Worm (Caenorhabditis elegans) whole organism, mixed stage, embryonic: ENCODE measurements around the gene K05D4.9.

Source experiments
- M03D4.4 ChIP-seq: sonication (generic microtip); optimal IDR thresholded peaks from 2 replicates; lab custom pipeline; 2017; ENCODE audit warnings: mild to moderate bottlenecking, missing genetic modification characterization, missing compliant biosample characterization
- bed-3 ChIP-seq: fragments of 200-800 bp; sonication (Bioruptor generic); optimal IDR thresholded peaks from 3 replicates; lab custom pipeline; 2018; ENCODE audit warnings: mild to moderate bottlenecking, missing genetic modification characterization, moderate library complexity, missing compliant biosample characterization
- blmp-1 ChIP-seq: fragments of 150-350 bp; optimal IDR thresholded peaks from 2 replicates; lab custom pipeline; 2014; ENCODE audit warnings: missing biosample characterization, missing genetic modification characterization
- ceh-43 ChIP-seq: fragments of 200-800 bp; sonication (Bioruptor generic); optimal IDR thresholded peaks from 2 replicates; lab custom pipeline; 2018; ENCODE audit warnings: mild to moderate bottlenecking, missing genetic modification characterization, moderate library complexity, missing compliant biosample characterization
- ceh-83 ChIP-seq: fragments of 200-800 bp; sonication (Bioruptor generic); optimal IDR thresholded peaks from 2 replicates; lab custom pipeline; 2018; ENCODE audit warnings: mild to moderate bottlenecking, missing genetic modification characterization, missing compliant biosample characterization
- ces-1 ChIP-seq: fragments of 150-350 bp; optimal IDR thresholded peaks from 2 replicates; lab custom pipeline; 2014; ENCODE audit warnings: missing biosample characterization, missing genetic modification reagents, missing genetic modification characterization
- cnd-1 ChIP-seq: fragments of 200-800 bp; sonication (Bioruptor generic); optimal IDR thresholded peaks from 2 replicates; lab custom pipeline; 2018; ENCODE audit warnings: mild to moderate bottlenecking, missing genetic modification characterization, missing compliant biosample characterization
- drap-1 ChIP-seq: fragments of 200-800 bp; sonication (Bioruptor generic); optimal IDR thresholded peaks from 3 replicates; lab custom pipeline; 2018; ENCODE audit warnings: mild to moderate bottlenecking, missing genetic modification characterization, missing compliant biosample characterization
- elt-1 ChIP-seq: sonication (generic microtip); optimal IDR thresholded peaks from 2 replicates; lab custom pipeline; 2017; ENCODE audit warnings: missing genetic modification characterization, mild to moderate bottlenecking, missing compliant biosample characterization, antibody characterized with exemption, moderate library complexity, borderline replicate concordance; ENCODE audit not compliant: insufficient read depth
- elt-3 ChIP-seq: fragments of 150-350 bp; optimal IDR thresholded peaks from 2 replicates; lab custom pipeline; 2014; ENCODE audit warnings: missing biosample characterization, missing genetic modification characterization
- flh-1 ChIP-seq: fragments of 200-800 bp; sonication (Bioruptor generic); optimal IDR thresholded peaks from 2 replicates; lab custom pipeline; 2018; ENCODE audit warnings: mild to moderate bottlenecking, missing genetic modification characterization, moderate library complexity, missing compliant biosample characterization
- ham-2 ChIP-seq: fragments of 200-800 bp; sonication (Bioruptor generic); optimal IDR thresholded peaks from 2 replicates; lab custom pipeline; 2018; ENCODE audit warnings: mild to moderate bottlenecking, missing genetic modification characterization, missing compliant biosample characterization
- hlh-1 ChIP-seq: fragments of 150-350 bp; optimal IDR thresholded peaks from 2 replicates; lab custom pipeline; 2014; ENCODE audit warnings: missing biosample characterization, missing genetic modification reagents, missing genetic modification characterization
- lin-13 ChIP-seq: fragments of 150-350 bp; optimal IDR thresholded peaks from 2 replicates; lab custom pipeline; 2014; ENCODE audit warnings: missing biosample characterization, missing genetic modification characterization
- lin-32 ChIP-seq: fragments of 200-800 bp; sonication (Bioruptor generic); optimal IDR thresholded peaks from 2 replicates; lab custom pipeline; 2018; ENCODE audit warnings: mild to moderate bottlenecking, missing genetic modification characterization, missing compliant biosample characterization
- lsy-2 ChIP-seq: fragments of 150-350 bp; optimal IDR thresholded peaks from 2 replicates; lab custom pipeline; 2014; ENCODE audit warnings: missing biosample characterization, missing genetic modification characterization
- mab-5 ChIP-seq: fragments of 150-350 bp; optimal IDR thresholded peaks from 2 replicates; lab custom pipeline; 2014; ENCODE audit warnings: missing biosample characterization, missing genetic modification characterization
- mep-1 ChIP-seq: fragments of 150-350 bp; optimal IDR thresholded peaks from 2 replicates; lab custom pipeline; 2017; ENCODE audit warnings: missing biosample characterization, missing genetic modification reagents, missing genetic modification characterization, inconsistent platforms
- mls-2 ChIP-seq: sonication (generic microtip); optimal IDR thresholded peaks from 2 replicates; lab custom pipeline; 2016; ENCODE audit warnings: mild to moderate bottlenecking, missing genetic modification characterization, moderate library complexity, missing compliant biosample characterization
- nhr-12 ChIP-seq: fragments of 150-350 bp; optimal IDR thresholded peaks from 2 replicates; lab custom pipeline; 2014; ENCODE audit warnings: missing biosample characterization, missing genetic modification characterization
- nhr-2 ChIP-seq: fragments of 150-350 bp; optimal IDR thresholded peaks from 2 replicates; lab custom pipeline; 2014; ENCODE audit warnings: missing biosample characterization, missing genetic modification characterization
- pha-4 ChIP-seq: fragments of 150-350 bp; optimal IDR thresholded peaks from 2 replicates; lab custom pipeline; 2018; ENCODE audit warnings: missing biosample characterization, missing genetic modification reagents, missing genetic modification characterization
- snpc-4 ChIP-seq: fragments of 150-350 bp; optimal IDR thresholded peaks from 2 replicates; lab custom pipeline; 2014; ENCODE audit warnings: missing biosample characterization, missing genetic modification characterization
- sptf-1 ChIP-seq: sonication (generic microtip); optimal IDR thresholded peaks from 2 replicates; lab custom pipeline; 2017; ENCODE audit warnings: mild to moderate bottlenecking, missing genetic modification characterization, moderate library complexity, missing compliant biosample characterization
- tbx-8 ChIP-seq: fragments of 200-800 bp; sonication (Bioruptor generic); optimal IDR thresholded peaks from 2 replicates; lab custom pipeline; 2018; ENCODE audit warnings: mild to moderate bottlenecking, missing genetic modification characterization, moderate library complexity, missing compliant biosample characterization
- unc-120 ChIP-seq: sonication (generic microtip); optimal IDR thresholded peaks from 2 replicates; lab custom pipeline; 2017; ENCODE audit warnings: missing genetic modification characterization, missing compliant biosample characterization; ENCODE audit not compliant: poor library complexity, severe bottlenecking
- unc-39 ChIP-seq: fragments of 150-350 bp; optimal IDR thresholded peaks from 2 replicates; lab custom pipeline; 2014; ENCODE audit warnings: missing biosample characterization, missing genetic modification characterization
- zip-8 ChIP-seq: fragments of 150-350 bp; optimal IDR thresholded peaks from 2 replicates; lab custom pipeline; 2014; ENCODE audit warnings: missing biosample characterization, missing genetic modification characterization
- ztf-11 ChIP-seq: fragments of 150-350 bp; optimal IDR thresholded peaks from 2 replicates; lab custom pipeline; 2014; ENCODE audit warnings: missing biosample characterization, missing genetic modification characterization

K05D4.9 gene

ce11 chrV:16180350-16180749 lies 8.7 kb upstream of the K05D4.9 start, which contains the start of gene str-106:
TSS of gene str-106 (plus strand) at chrV:16180650.
- TF ChIP-seq lin-13 (tag; lab: Kevin White, UChicago) (no peak), sptf-1 (tag; lab: Kevin White, UChicago) (no peak), ces-1 (GFP tag; lab: Kevin White, UChicago) (no peak), mls-2 (tag; lab: Kevin White, UChicago) (no peak), zip-8 (tag; lab: Kevin White, UChicago) (no peak)

DNA sequence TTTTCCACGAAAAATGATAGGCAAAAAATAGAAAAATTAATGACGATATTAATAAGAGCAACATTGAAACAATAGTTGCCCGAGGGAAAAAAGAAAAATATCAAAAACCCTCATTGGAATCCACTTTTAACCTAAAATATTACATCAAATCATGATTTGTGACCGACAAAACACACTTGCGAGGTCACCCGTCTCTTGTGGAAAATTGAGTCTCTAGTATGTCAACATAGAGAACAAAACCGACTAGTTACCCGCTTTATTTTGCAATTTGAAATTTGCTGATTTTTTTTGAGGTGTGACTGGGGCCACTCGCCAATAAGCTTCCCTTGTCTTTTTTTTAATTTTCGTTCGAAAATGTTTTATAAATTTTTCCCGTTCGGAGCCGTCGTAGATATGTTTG lies 4.1 kb upstream of the K05D4.9 start, which contains the start of gene cyp-33D1:
Gene cyp-33D1, minus strand, starts transcription at position 101 of the 400 bp plus-strand sequence.
- TF ChIP-seq tbx-8 (no peak), mep-1 (tag; lab: Kevin White, UChicago) (no peak), elt-1 (tag; lab: Kevin White, UChicago) (no peak), snpc-4 (tag; lab: Kevin White, UChicago) (no peak), elt-3 (tag; lab: Kevin White, UChicago) (no peak), ceh-43 (no peak), nhr-2 (tag; lab: Kevin White, UChicago) (no peak), bed-3 (GFP tag; lab: Kevin White, UChicago) (no peak), flh-1 (no peak), unc-120 (no peak), mls-2 (tag; lab: Kevin White, UChicago) (no peak), mab-5 (no peak), pha-4 (tag; lab: Kevin White, UChicago) (no peak), lsy-2 (tag; lab: Kevin White, UChicago) (no peak)
- TF ChIP-seq, all 35 proteins: peak for 0

ce11 chrV:16175227-16175626 lies 3.6 kb upstream of the K05D4.9 start:
- TF ChIP-seq lin-32 (no peak), cnd-1 (tag; lab: Kevin White, UChicago) (no peak), elt-3 (tag; lab: Kevin White, UChicago) (no peak), drap-1 (GFP tag; lab: Kevin White, UChicago) (no peak), mls-2 (tag; lab: Kevin White, UChicago) (no peak), ztf-11 (tag; lab: Kevin White, UChicago) (no peak), ham-2 (GFP tag; lab: Kevin White, UChicago) (no peak), blmp-1 (no peak), hlh-1 (no peak), bed-3 (GFP tag; lab: Kevin White, UChicago) (no peak), unc-39 (tag; lab: Kevin White, UChicago) (no peak), pha-4 (tag; lab: Kevin White, UChicago) (no peak), M03D4.4 (tag; lab: Kevin White, UChicago) (no peak), ceh-83 (GFP tag; lab: Kevin White, UChicago) (no peak), snpc-4 (tag; lab: Kevin White, UChicago) (no peak), nhr-12 (tag; lab: Kevin White, UChicago) (no peak)
- TF ChIP-seq, all 35 proteins: peak for 0

ce11 chrV:16174109-16174508 lies 2.5 kb upstream of the K05D4.9 start:
- TF ChIP-seq lin-13 (tag; lab: Kevin White, UChicago) (no peak), mep-1 (tag; lab: Kevin White, UChicago) (no peak), hlh-1 (no peak), flh-1 (no peak), pha-4 (tag; lab: Kevin White, UChicago) (no peak), M03D4.4 (tag; lab: Kevin White, UChicago) (no peak), ceh-43 (no peak)

DNA sequence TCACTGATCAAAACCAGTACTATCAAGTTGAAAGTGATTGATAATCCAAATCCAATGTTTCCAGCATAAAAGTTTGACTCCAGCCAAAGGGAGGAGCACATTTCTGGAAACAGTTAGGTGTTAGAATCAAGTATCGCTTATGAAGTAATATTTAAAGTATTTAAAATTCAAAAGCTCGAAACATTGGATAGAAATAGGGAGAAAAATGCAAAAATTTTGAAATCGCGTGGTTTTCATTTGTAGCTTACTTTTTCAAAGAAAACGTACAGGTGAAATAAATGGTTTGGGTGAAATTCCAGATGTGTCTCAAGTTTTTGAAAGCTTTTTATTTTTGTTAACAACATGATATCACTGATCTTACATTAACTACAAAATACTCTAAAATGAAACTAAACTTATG lies 2.6 kb downstream of the K05D4.9 start, which contains the start of gene str-111:
Gene str-111, minus strand, starts transcription at position 101 of the 400 bp plus-strand sequence.
- no peak for TF ChIP-seq flh-1
- TF ChIP-seq elt-3 (tag; lab: Kevin White, UChicago) = no peak
- no peak for TF ChIP-seq mls-2 (tag; lab: Kevin White, UChicago)
- TF ChIP-seq ztf-11 (tag; lab: Kevin White, UChicago) = no peak
- TF ChIP-seq sptf-1 (tag; lab: Kevin White, UChicago) = no peak

- no peak for TF ChIP-seq nhr-12 (tag; lab: Kevin White, UChicago)
- no peak for TF ChIP-seq zip-8 (tag; lab: Kevin White, UChicago)
- no peak for TF ChIP-seq pha-4 (tag; lab: Kevin White, UChicago)
- TF ChIP-seq unc-120 = no peak
Measured at ce11 chrV:16165936-16166335, 5.7 kb downstream of the K05D4.9 start, which contains the start of gene str-108. TSS of gene str-108 (plus strand) at chrV:16166236.
